Worm (Caenorhabditis elegans) whole organism, L1 larva: ENCODE results near the gene F55C10.5.

Experiments used
- elt-2 ChIP-seq: sonication (generic microtip); optimal IDR thresholded peaks from 2 replicates; lab custom pipeline; 2016; ENCODE audit warnings: missing genetic modification characterization, mild to moderate bottlenecking, inconsistent platforms, missing compliant biosample characterization, missing genetic modification reagents
- fkh-10 ChIP-seq: sonication (generic microtip); optimal IDR thresholded peaks from 2 replicates; lab custom pipeline; 2017; ENCODE audit warnings: missing biosample characterization, missing genetic modification reagents, missing genetic modification characterization
- fos-1 ChIP-seq: fragments of 150-350 bp; optimal IDR thresholded peaks from 2 replicates; lab custom pipeline; 2014; ENCODE audit warnings: missing biosample characterization, missing genetic modification characterization
- grh-1 ChIP-seq: fragments of 200-800 bp; sonication (Bioruptor generic); IDR thresholded peaks from 2 replicates; pipeline ENCODE4 v1.3.6; 2022; ENCODE audit warnings: missing genetic modification reagents, missing genetic modification characterization, missing compliant biosample characterization
- lir-3 ChIP-seq: sonication (generic microtip); optimal IDR thresholded peaks from 2 replicates; lab custom pipeline; 2016; ENCODE audit warnings: mild to moderate bottlenecking, missing genetic modification characterization, moderate library complexity, missing compliant biosample characterization; ENCODE audit not compliant: poor library complexity
- nhr-237 ChIP-seq: fragments of 150-350 bp; optimal IDR thresholded peaks from 2 replicates; lab custom pipeline; 2014; ENCODE audit warnings: missing biosample characterization, missing genetic modification characterization
- pqm-1 ChIP-seq: sonication (generic microtip); optimal IDR thresholded peaks from 3 replicates; lab custom pipeline; 2017; ENCODE audit warnings: missing biosample characterization, missing genetic modification characterization
- rnt-1 ChIP-seq: sonication (generic microtip); optimal IDR thresholded peaks from 2 replicates; lab custom pipeline; 2016; ENCODE audit warnings: mild to moderate bottlenecking, missing genetic modification characterization, moderate library complexity, missing compliant biosample characterization
- sup-37 ChIP-seq: fragments of 200-800 bp; sonication (Bioruptor generic); optimal IDR thresholded peaks from 2 replicates; lab custom pipeline; 2018; ENCODE audit warnings: mild to moderate bottlenecking, missing genetic modification characterization, missing compliant biosample characterization
- unc-62 ChIP-seq: fragments of 150-350 bp; optimal IDR thresholded peaks from 2 replicates; lab custom pipeline; 2014; ENCODE audit warnings: missing biosample characterization, missing genetic modification reagents, missing genetic modification characterization
- zag-1 ChIP-seq: fragments of 150-350 bp; optimal IDR thresholded peaks from 2 replicates; lab custom pipeline; 2014; ENCODE audit warnings: missing biosample characterization, missing genetic modification characterization

DNA sequence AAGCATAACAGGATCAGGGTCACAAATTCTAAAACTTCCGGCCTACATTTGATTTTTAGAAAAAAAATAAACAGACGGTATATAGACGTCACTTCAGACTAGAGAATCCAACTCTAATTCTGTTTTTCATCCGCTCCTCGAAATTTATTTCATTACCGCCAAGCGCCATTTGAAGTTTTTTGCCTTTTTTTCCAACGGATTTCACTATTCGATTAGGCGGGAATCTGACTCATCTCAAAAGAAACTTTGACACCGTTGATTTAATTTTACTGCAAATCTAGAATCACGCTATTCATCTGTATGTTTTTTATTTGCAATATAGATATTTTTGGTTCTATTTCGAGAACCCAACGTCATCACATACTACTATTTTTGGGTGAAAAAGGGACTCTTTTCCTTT, 47.9 kb downstream of the F55C10.5 start:
- no peak for TF ChIP-seq lir-3 (tag; lab: Kevin White, UChicago)
- no peak for TF ChIP-seq elt-2 (tag; lab: Kevin White, UChicago)
- no peak for TF ChIP-seq rnt-1 (tag; lab: Kevin White, UChicago)
- TF ChIP-seq fkh-10 = peak; percentile 72
- TF ChIP-seq grh-1 = no peak
- TF ChIP-seq nhr-237 (tag; lab: Kevin White, UChicago) = no peak
- no peak for TF ChIP-seq zag-1 (tag; lab: Kevin White, UChicago)
- TF ChIP-seq sup-37 (GFP tag; lab: Kevin White, UChicago) = no peak
- no peak for TF ChIP-seq fos-1 (tag; lab: Kevin White, UChicago)
- TF ChIP-seq pqm-1 (tag; lab: Kevin White, UChicago) = no peak
- TF ChIP-seq unc-62 = no peak
